Worm (Caenorhabditis elegans) whole organism, L4/young adult: Measurements from ENCODE around the gene ZK822.9.

Source experiments
- W03F9.2 ChIP-seq: fragments of 150-350 bp; optimal IDR thresholded peaks from 2 replicates; lab custom pipeline; 2014; ENCODE audit warnings: missing biosample characterization, missing genetic modification characterization
- dao-5 ChIP-seq: sonication (generic microtip); optimal IDR thresholded peaks from 2 replicates; lab custom pipeline; 2016; ENCODE audit warnings: missing genotype, missing genetic modification characterization, moderate library complexity, missing compliant biosample characterization
- him-1 ChIP-seq: sonication (generic microtip); optimal IDR thresholded peaks from 2 replicates; lab custom pipeline; 2016; ENCODE audit warnings: missing genotype, missing genetic modification reagents, missing genetic modification characterization, missing compliant biosample characterization

- TF ChIP-seq him-1 (no peak), W03F9.2 (tag; lab: Kevin White, UChicago) (no peak), dao-5 (tag; lab: Kevin White, UChicago) (no peak)
These were observed 43.8 kb downstream of the ZK822.9 start, which contains the start of gene tgt-1 for ce11 chrIV:11959573-11959972.
